Fruit fly (Drosophila melanogaster): Measurements from ENCODE around the gene CG7131.

Gene CG7131

DNA sequence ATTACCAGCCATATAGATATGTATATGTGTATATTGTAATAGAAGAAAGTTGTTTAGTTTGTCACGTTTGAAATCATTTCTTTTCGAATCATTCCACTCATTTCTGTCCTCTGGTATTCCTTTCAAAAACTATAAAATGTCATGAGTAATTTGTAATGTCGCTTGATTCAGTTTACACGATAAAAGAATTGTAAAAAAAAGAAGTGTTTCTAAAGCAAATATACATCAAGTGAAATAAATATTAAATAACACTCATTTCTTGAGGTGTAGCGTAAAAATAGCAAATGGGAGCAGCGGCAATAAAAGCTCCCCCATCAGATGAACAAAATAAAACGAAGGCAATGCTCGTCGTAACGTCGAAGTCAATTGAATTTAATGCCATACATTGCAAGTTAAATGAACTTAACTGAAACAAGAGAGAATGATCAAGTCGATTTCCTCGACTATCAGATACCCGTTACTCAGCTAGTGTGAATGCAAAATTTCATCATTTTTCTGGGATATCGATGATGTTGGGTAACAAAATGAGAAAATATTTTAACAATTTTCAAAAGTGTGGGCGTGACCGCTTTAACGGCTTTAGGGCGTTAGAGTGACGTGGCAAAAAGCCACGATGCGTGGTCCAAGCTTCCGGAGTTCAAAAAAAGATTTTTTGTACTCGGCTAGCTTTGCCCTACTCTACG, 6.8 kb upstream of the CG7131 start (continued):
- TF ChIP-seq tna (GFP tag; IDR thresholded peaks at IDR 0.05; ENCODE audit: partially characterized antibody): peak; percentile 62
- TF ChIP-seq CG12391 (tag; optimal IDR thresholded peaks at IDR 0.05): peak; percentile 9
- no peak for TF ChIP-seq NC2α (GFP tag; optimal IDR thresholded peaks at IDR 0.05)
- TF ChIP-seq CG6654 (GFP tag; optimal IDR thresholded peaks at IDR 0.05): no peak
- TF ChIP-seq fd96Cb (tag; optimal IDR thresholded peaks at IDR 0.05): no peak
- TF ChIP-seq Abd-B (GFP tag; optimal IDR thresholded peaks at IDR 0.05): no peak
- TF ChIP-seq CG10543 (GFP tag; optimal IDR thresholded peaks at IDR 0.05): no peak
- no peak for TF ChIP-seq CG9876 (GFP tag; optimal IDR thresholded peaks at IDR 0.05)
- TF ChIP-seq nerfin-2 (GFP tag; IDR thresholded peaks at IDR 0.05; ENCODE audit: partially characterized antibody): peak; percentile 67
- TF ChIP-seq z (GFP tag; IDR thresholded peaks at IDR 0.05): no peak
- TF ChIP-seq Asciz (GFP tag; optimal IDR thresholded peaks at IDR 0.05): no peak
- TF ChIP-seq sqz (GFP tag; optimal IDR thresholded peaks at IDR 0.05): no peak
- no peak for TF ChIP-seq CG7928 (GFP tag; optimal IDR thresholded peaks at IDR 0.05)
- no peak for TF ChIP-seq wdn (GFP tag; IDR thresholded peaks at IDR 0.05)
- no peak for TF ChIP-seq CG3407 (GFP tag; optimal IDR thresholded peaks at IDR 0.05)
- TF ChIP-seq pzg (GFP tag; optimal IDR thresholded peaks at IDR 0.05): no peak
- TF ChIP-seq Dad (GFP tag; optimal IDR thresholded peaks at IDR 0.05): no peak
- TF ChIP-seq CG1233 (GFP tag; optimal IDR thresholded peaks at IDR 0.05): no peak
- TF ChIP-seq CG3163 (GFP tag; optimal IDR thresholded peaks at IDR 0.05): no peak
- no peak for TF ChIP-seq CG8089 (GFP tag; optimal IDR thresholded peaks at IDR 0.05)
- no peak for TF ChIP-seq danr (GFP tag; IDR thresholded peaks at IDR 0.05)
- no peak for TF ChIP-seq dati (GFP tag; IDR thresholded peaks at IDR 0.05)
- TF ChIP-seq Adf1 (GFP tag; IDR thresholded peaks at IDR 0.05): no peak
- no peak for TF ChIP-seq CG7987 (GFP tag; optimal IDR thresholded peaks at IDR 0.05)
- no peak for TF ChIP-seq CG8765 (GFP tag; IDR thresholded peaks at IDR 0.05)
- peak; percentile 16 for TF ChIP-seq CG12219 (GFP tag; optimal IDR thresholded peaks at IDR 0.05)
- TF ChIP-seq h (optimal IDR thresholded peaks at IDR 0.05): no peak
- TF ChIP-seq E2f2 (GFP tag; IDR thresholded peaks at IDR 0.05): no peak
- TF ChIP-seq CG13287 (GFP tag; IDR thresholded peaks at IDR 0.05; ENCODE audit: partially characterized antibody): peak; percentile 8; the same call in 1 of the 2 replicates
- TF ChIP-seq kni (GFP tag; optimal IDR thresholded peaks at IDR 0.05): no peak
- no peak for TF ChIP-seq tio (GFP tag; optimal IDR thresholded peaks at IDR 0.05)
- TF ChIP-seq CG7963 (GFP tag; IDR thresholded peaks at IDR 0.05; ENCODE audit: partially characterized antibody): peak; percentile 52; the same call in 1 of the 3 replicates
- TF ChIP-seq CG17385 (GFP tag; optimal IDR thresholded peaks at IDR 0.05): peak; percentile 26
- TF ChIP-seq CG15601 (tag; optimal IDR thresholded peaks at IDR 0.05): no peak
- TF ChIP-seq CG11695 (GFP tag; IDR thresholded peaks at IDR 0.05): no peak
- peak; percentile 11 for TF ChIP-seq Deaf1 (tag; optimal IDR thresholded peaks at IDR 0.05)
- no peak for TF ChIP-seq CG9932 (GFP tag; IDR thresholded peaks at IDR 0.05)
- peak; percentile 1 for TF ChIP-seq unpg (GFP tag; optimal IDR thresholded peaks at IDR 0.05)
- no peak; the same call in 2 of the 3 replicates for TF ChIP-seq vnd (GFP tag; IDR thresholded peaks at IDR 0.05; ENCODE audit: partially characterized antibody)
- TF ChIP-seq scrt (GFP tag; optimal IDR thresholded peaks at IDR 0.05): no peak
- no peak for TF ChIP-seq ERR (GFP tag; optimal IDR thresholded peaks at IDR 0.05)
- peak; percentile 18 for TF ChIP-seq phol (tag; optimal IDR thresholded peaks at IDR 0.05)
- no peak for TF ChIP-seq CG13894 (tag; optimal IDR thresholded peaks at IDR 0.05)
- peak; percentile 43; the same call in 2 of the 3 replicates for TF ChIP-seq row (GFP tag; IDR thresholded peaks at IDR 0.05)

Measured in whole organism, embryonic.